Fruit fly (Drosophila melanogaster): ENCODE measurements around the gene CG42717.

DNA sequence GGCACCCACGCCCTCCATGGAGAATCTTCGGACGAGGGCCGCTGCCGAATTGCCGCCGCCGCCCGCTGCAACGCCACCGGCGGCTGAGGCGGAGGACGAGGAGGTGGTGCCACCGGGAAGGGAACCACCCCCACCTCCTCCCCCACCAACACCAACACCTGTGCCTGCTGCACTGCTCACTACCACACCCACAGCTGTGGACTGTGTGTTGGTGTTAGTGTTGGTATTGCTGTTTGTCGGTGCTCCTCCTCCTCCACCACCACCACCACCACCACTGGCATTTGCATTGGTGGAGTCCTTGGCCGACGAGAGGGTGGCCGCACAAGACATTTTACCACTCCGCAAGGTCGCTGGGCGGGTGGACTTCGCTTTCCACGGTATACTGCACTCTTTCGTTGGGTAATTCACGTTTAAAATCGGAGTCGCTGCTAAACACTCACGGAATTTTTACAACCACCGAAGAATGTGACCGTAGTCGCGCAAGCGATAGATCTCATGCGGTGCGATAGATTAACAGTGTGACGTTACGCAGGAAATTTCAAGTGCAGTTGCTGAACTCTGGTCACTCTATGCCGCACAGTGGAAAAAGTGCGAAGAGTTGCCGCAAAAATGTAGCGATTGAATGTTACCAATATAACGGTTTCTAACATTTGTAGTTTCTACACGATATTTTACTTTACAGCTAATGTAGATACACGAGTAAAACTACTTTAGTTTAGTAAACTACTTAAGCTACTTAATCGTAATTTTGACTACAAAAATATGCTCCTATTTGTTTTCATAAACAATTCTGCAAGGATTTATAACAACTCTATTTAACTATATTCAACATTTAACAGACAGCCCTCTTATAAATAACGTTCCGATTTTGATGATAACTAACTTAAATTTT is 21.4 kb downstream of the CG42717 start, which contains the start of gene mib1:
- TF ChIP-seq pho (GFP tag; optimal IDR thresholded peaks at IDR 0.05) (peak; percentile 38), knrl (GFP tag; IDR thresholded peaks at IDR 0.05; ENCODE audit: partially characterized antibody) (peak; percentile 89), wdn (GFP tag; IDR thresholded peaks at IDR 0.05) (no peak), sr (GFP tag; IDR thresholded peaks at IDR 0.05) (peak; percentile 62; the same call in 1 of the 3 replicates), CG18599 (GFP tag; optimal IDR thresholded peaks at IDR 0.05) (peak; percentile 23), usp (GFP tag; optimal IDR thresholded peaks at IDR 0.05) (no peak), CG16815 (GFP tag; optimal IDR thresholded peaks at IDR 0.05) (no peak), CG1832 (GFP tag; optimal IDR thresholded peaks at IDR 0.05) (no peak), luna (GFP tag; optimal IDR thresholded peaks at IDR 0.05) (no peak), D19B (GFP tag; optimal IDR thresholded peaks at IDR 0.05) (no peak), Sox102F (GFP tag; optimal IDR thresholded peaks at IDR 0.05) (no peak)

All from whole organism, embryonic.